Worm (Caenorhabditis elegans): ENCODE data around the gene F14F9.2.

Gene F14F9.2

ce11 chrV:5177209-5177608 is 32.6 kb downstream of the F14F9.2 start, which contains the start of gene ugt-51:
TSS of gene ugt-51 (minus strand) at chrV:5177309.
- TF ChIP-seq nhr-43 (tag; optimal IDR thresholded peaks at IDR 0.05; ENCODE audit: poor library complexity, severe bottlenecking) (no peak), pqm-1 (tag; optimal IDR thresholded peaks at IDR 0.05) (peak; percentile 17)

DNA sequence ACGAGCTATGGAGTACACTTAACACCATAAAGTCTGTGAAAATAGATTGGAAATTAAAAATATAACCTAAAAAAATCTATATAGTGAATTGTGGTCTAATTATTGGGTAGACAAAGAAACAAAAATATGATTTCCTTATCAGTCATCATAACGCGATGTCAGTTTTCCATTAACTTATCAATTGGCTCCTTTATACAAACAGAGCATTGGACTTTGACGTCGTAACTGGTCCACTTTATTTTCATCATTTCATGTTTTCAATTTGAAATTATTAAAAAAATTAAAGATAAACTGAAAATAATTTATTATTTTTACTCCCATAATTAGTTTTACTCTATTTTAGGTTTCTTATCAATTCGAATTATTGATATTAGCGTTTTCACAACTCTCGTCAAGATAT is 33.4 kb downstream of the F14F9.2 start:
- TF ChIP-seq pqm-1 (tag; optimal IDR thresholded peaks at IDR 0.05) (peak; percentile 42), lin-39 (tag; optimal IDR thresholded peaks at IDR 0.05) (no peak), elt-2 (tag; optimal IDR thresholded peaks at IDR 0.05) (peak; percentile 47)

DNA sequence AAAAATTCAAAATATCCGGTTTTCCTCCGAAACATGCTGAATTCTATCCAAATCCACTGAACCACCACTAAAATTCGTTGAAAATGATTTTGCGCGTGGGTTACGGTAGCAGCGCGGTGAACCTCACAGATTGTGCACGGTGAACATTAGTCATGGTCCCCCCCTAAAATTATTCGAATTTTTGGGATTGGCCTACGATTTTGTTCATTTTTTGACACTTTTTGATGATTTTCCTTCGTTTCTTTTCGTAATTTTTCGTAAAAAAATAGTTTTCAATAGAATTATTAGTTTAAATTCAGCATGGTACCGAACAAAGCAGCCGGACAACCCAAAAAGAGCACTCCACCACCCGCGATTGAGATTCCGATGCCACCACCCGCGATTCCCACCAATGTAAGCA is 37.0 kb downstream of the F14F9.2 start, which contains the start of gene C03A7.2:
Gene C03A7.2 (plus strand): TSS at position 301 of the 400 bp plus-strand sequence.
- no peak for TF ChIP-seq ceh-9 (tag; optimal IDR thresholded peaks at IDR 0.05)
- TF ChIP-seq ztf-11 (tag; optimal IDR thresholded peaks at IDR 0.05): no peak
- TF ChIP-seq elt-1 (tag; optimal IDR thresholded peaks at IDR 0.05): no peak
- no peak for TF ChIP-seq nhr-237 (tag; optimal IDR thresholded peaks at IDR 0.05)

DNA sequence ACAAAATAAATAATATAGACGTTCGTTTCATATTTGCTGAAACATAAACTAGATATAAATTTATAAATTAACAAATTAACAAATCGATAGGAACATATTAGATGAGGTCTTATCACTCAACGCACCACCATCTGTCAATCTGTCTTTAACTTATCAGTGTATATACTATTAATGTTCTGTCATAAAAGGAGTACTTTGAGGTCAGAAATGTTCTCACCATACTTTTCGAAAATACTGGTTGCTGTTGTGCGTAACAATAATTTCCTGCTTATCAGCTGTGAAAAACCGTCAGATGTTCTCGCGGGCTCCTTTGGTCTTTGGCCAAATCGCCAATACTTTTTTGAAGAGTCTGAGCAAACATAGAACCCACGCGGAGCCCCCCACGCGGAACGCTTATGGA is 47.9 kb downstream of the F14F9.2 start, which contains the start of gene C03A7.13:
Gene C03A7.13 (minus strand): TSS at position 43 of the 400 bp plus-strand sequence.
- TF ChIP-seq elt-2 (tag; optimal IDR thresholded peaks at IDR 0.05) (peak; percentile 92), jun-1 (tag; optimal IDR thresholded peaks at IDR 0.05) (peak; percentile 77), nhr-12 (tag; optimal IDR thresholded peaks at IDR 0.05) (no peak), pqm-1 (tag; optimal IDR thresholded peaks at IDR 0.05) (peak; percentile 88), pha-4 (tag; optimal IDR thresholded peaks at IDR 0.05) (peak; percentile 42)

ce11 chrV:5194508-5194907 is 49.9 kb downstream of the F14F9.2 start, which contains the start of gene abu-8:
TSS of gene abu-8 (minus strand) at chrV:5194608.
- TF ChIP-seq nhr-77 (tag; optimal IDR thresholded peaks at IDR 0.05): no peak
- no peak for TF ChIP-seq nhr-76 (tag; optimal IDR thresholded peaks at IDR 0.05)
- TF ChIP-seq ceh-16 (tag; optimal IDR thresholded peaks at IDR 0.05): no peak
- TF ChIP-seq nhr-43 (tag; optimal IDR thresholded peaks at IDR 0.05; ENCODE audit: poor library complexity, severe bottlenecking): no peak
- TF ChIP-seq egl-5 (tag; optimal IDR thresholded peaks at IDR 0.05): no peak
- no peak for TF ChIP-seq ama-1 (optimal IDR thresholded peaks at IDR 0.05)
- no peak for TF ChIP-seq pqm-1 (tag; optimal IDR thresholded peaks at IDR 0.05)
- TF ChIP-seq nhr-28 (tag; optimal IDR thresholded peaks at IDR 0.05): no peak
